Fruit fly (Drosophila melanogaster): ENCODE results near the gene Snmp1.

Gene Snmp1

dm6 chr3R:21118784-21119183, 49.2 kb downstream of the Snmp1 start, which contains the start of gene Bdbt (continued):
- no peak for TF ChIP-seq CG10147 (GFP tag; optimal IDR thresholded peaks at IDR 0.05)
- TF ChIP-seq Fer2 (tag; optimal IDR thresholded peaks at IDR 0.05), result no peak
- no peak for TF ChIP-seq CG17568 (GFP tag; optimal IDR thresholded peaks at IDR 0.05)
- TF ChIP-seq CG7987 (GFP tag; optimal IDR thresholded peaks at IDR 0.05), result no peak
- TF ChIP-seq Dref (GFP tag; IDR thresholded peaks at IDR 0.05), result peak; percentile 9; the same call in 1 of the 2 replicates
- TF ChIP-seq Neu2 (GFP tag; optimal IDR thresholded peaks at IDR 0.05; ENCODE audit: borderline replicate concordance), result no peak
- TF ChIP-seq CG33213 (GFP tag; optimal IDR thresholded peaks at IDR 0.05), result peak; percentile 27
- TF ChIP-seq dati (GFP tag; IDR thresholded peaks at IDR 0.05), result no peak
- TF ChIP-seq schlank (tag; optimal IDR thresholded peaks at IDR 0.05), result no peak
- no peak for TF ChIP-seq gsb-n (tag; optimal IDR thresholded peaks at IDR 0.05)
- no peak for TF ChIP-seq kni (GFP tag; optimal IDR thresholded peaks at IDR 0.05)
- no peak for TF ChIP-seq CG11696 (GFP tag; IDR thresholded peaks at IDR 0.05)
- no peak for TF ChIP-seq CG5245 (GFP tag; optimal IDR thresholded peaks at IDR 0.05)
- peak; percentile 39 for TF ChIP-seq mam (GFP tag; optimal IDR thresholded peaks at IDR 0.05)
- no peak for TF ChIP-seq CG15011 (GFP tag; optimal IDR thresholded peaks at IDR 0.05)
- TF ChIP-seq CG10274 (GFP tag; optimal IDR thresholded peaks at IDR 0.05), result no peak
- no peak for TF ChIP-seq nom (GFP tag; optimal IDR thresholded peaks at IDR 0.05)
- TF ChIP-seq tio (GFP tag; optimal IDR thresholded peaks at IDR 0.05), result no peak
- no peak for TF ChIP-seq CG4730 (GFP tag; IDR thresholded peaks at IDR 0.05)
- TF ChIP-seq CG14014 (GFP tag; IDR thresholded peaks at IDR 0.05), result peak; percentile 49; the same call in 1 of the 2 replicates
- TF ChIP-seq MESR4 (GFP tag; optimal IDR thresholded peaks at IDR 0.05), result peak; percentile 5
- no peak for TF ChIP-seq run (tag; optimal IDR thresholded peaks at IDR 0.05)
- no peak for TF ChIP-seq cas (GFP tag; IDR thresholded peaks at IDR 0.05)
- no peak for TF ChIP-seq NK7.1 (GFP tag; optimal IDR thresholded peaks at IDR 0.05)
- TF ChIP-seq lab (GFP tag; optimal IDR thresholded peaks at IDR 0.05), result no peak
- no peak for TF ChIP-seq CG10431 (GFP tag; optimal IDR thresholded peaks at IDR 0.05)
- TF ChIP-seq zen (tag; optimal IDR thresholded peaks at IDR 0.05), result no peak
- TF ChIP-seq Sox100B (GFP tag; optimal IDR thresholded peaks at IDR 0.05), result no peak
- TF ChIP-seq HLH54F (GFP tag; optimal IDR thresholded peaks at IDR 0.05), result peak; percentile 35
- peak; percentile 68 for TF ChIP-seq amos (GFP tag; IDR thresholded peaks at IDR 0.05; ENCODE audit: partially characterized antibody)
- no peak for TF ChIP-seq pfk (GFP tag; optimal IDR thresholded peaks at IDR 0.05)
- no peak for TF ChIP-seq CG12942 (GFP tag; optimal IDR thresholded peaks at IDR 0.05)
- TF ChIP-seq slbo (GFP tag; IDR thresholded peaks at IDR 0.05), result peak; percentile 68
- no peak for TF ChIP-seq jing (GFP tag; optimal IDR thresholded peaks at IDR 0.05)
- no peak for TF ChIP-seq CG3995 (GFP tag; optimal IDR thresholded peaks at IDR 0.05)
- TF ChIP-seq fd3F (GFP tag; optimal IDR thresholded peaks at IDR 0.05), result no peak
- no peak for TF ChIP-seq CG17361 (GFP tag; IDR thresholded peaks at IDR 0.05)
- TF ChIP-seq gce (GFP tag; IDR thresholded peaks at IDR 0.05), result no peak
- TF ChIP-seq aop (GFP tag; IDR thresholded peaks at IDR 0.05), result no peak
- TF ChIP-seq Gsc (GFP tag; IDR thresholded peaks at IDR 0.05), result no peak
- TF ChIP-seq p53 (GFP tag; optimal IDR thresholded peaks at IDR 0.05), result no peak
- no peak for TF ChIP-seq CG18619 (GFP tag; optimal IDR thresholded peaks at IDR 0.05)
- TF ChIP-seq H15 (GFP tag; IDR thresholded peaks at IDR 0.05), result no peak
- TF ChIP-seq pita (GFP tag; optimal IDR thresholded peaks at IDR 0.05), result no peak
- no peak for TF ChIP-seq jigr1 (GFP tag; IDR thresholded peaks at IDR 0.05)
- 0 out of 2 replicates have a peak, but pooled peaks have one; percentile 38 for TF ChIP-seq Ada2b (GFP tag; IDR thresholded peaks at IDR 0.05)
- TF ChIP-seq lov (optimal IDR thresholded peaks at IDR 0.05), result no peak
- TF ChIP-seq lov (GFP tag; IDR thresholded peaks at IDR 0.05), result no peak
- TF ChIP-seq ken (GFP tag; IDR thresholded peaks at IDR 0.05), result no peak
- TF ChIP-seq Med (GFP tag), result peak; percentile 88
- TF ChIP-seq CG4328 (GFP tag; optimal IDR thresholded peaks at IDR 0.05), result no peak
- no peak for TF ChIP-seq CG10565 (GFP tag; optimal IDR thresholded peaks at IDR 0.05)
